Fruit fly (Drosophila melanogaster): ENCODE measurements around the gene CG14102.
A peak's percentile ranks its signal among the peaks of the same experiment; 100 is the strongest.

The CG14102 gene

dm6 chr3L:19801105-19801504 is at the start of gene CG14102:
Gene CG14102, minus strand, starts transcription at chr3L:19801291.
- TF ChIP-seq noc (tag; optimal IDR thresholded peaks at IDR 0.05), result no peak

DNA sequence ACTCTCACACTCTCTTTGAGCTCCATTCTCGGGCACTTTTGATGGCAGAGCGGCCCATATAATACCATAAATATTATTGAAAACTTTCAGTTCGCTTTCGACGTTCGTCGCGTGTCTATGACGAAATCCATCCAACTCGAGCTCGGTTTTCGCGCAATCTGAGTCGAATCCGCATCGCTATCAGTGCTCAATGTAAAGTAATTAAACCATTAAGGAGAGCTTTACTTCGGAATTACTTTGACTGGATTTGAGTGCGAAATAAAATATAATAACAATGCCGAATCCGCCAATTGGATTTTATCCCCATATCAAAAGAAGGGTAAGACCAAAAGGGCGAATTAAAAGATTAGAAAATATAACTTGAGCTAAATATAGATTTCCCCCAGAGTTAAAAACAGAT is 47.0 kb upstream of the CG14102 start:
- no peak for TF ChIP-seq noc (tag; optimal IDR thresholded peaks at IDR 0.05)

DNA sequence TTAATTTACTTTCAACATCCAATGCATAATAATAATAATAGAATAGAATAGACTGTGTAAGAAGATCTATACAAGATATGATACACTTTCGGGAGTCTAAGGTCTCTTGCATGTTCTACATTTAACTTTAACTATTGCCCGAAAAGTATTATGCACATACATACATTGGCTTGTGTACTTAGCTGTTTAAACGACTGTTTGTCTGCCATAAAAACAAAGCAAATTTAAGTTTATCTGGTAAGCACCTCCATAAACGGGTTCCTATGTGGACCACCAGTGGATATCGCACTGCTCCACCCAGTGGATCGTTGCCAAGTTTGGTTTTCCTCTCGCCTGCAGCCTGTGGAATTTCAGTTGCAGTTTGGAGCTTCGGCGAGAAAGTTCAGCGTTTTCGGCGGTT is 45.9 kb upstream of the CG14102 start:
- peak; percentile 33 for TF ChIP-seq noc (tag; optimal IDR thresholded peaks at IDR 0.05)

- no peak for TF ChIP-seq noc (tag; optimal IDR thresholded peaks at IDR 0.05)
Measured at dm6 chr3L:19845907-19846301, 44.8 kb upstream of the CG14102 start.

dm6 chr3L:19845047-19845906 is 44.2 kb upstream of the CG14102 start, which contains the start of gene Papss:
Gene Papss, plus strand, starts transcription at chr3L:19845293.
- TF ChIP-seq noc (tag; optimal IDR thresholded peaks at IDR 0.05), result peak; percentile 82

DNA sequence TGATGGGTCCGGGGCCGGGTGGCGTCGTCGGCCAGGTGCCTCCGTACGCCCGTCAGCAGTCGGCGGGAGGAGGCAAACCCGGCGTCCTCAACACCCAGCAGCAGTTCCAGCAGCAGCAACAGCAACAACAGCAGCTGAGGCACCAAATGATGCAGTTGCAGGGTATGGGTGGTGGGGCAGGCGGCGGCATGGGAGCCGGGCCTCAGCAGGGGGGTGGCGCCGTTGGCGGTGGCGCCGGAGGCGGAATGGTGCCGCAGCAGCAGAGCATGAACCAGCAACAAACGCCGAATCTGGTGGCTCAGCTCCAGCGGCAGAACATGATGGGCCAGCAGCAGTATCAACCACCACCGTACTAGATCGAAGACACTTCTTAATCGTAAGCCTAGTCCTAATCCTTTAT is 43.4 kb upstream of the CG14102 start:
- TF ChIP-seq noc (tag; optimal IDR thresholded peaks at IDR 0.05), result no peak

DNA sequence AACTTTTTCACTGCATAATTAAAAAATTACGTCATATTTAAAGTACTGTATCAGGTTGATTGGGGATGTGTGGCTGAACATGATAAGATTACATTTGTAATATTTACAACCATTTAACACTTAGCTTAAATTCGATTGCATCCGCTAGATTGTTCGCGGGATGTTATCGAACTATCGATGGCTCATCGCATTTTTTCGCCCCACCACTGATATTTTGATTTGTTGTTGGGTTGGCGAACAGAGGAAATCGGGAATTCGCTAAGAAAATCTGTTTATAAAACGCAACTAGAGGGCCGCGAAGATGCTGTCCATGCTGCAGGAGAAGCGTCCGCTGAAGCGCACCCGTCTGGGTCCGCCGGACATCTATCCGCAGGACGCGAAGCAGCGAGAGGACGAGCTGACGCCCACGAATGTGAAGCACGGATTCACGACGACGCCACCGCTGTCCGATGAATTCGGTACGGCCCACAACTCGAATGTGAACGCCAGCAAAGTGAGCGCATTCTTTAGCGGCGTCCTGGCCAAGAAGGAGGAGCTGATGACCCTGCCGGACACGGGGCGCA is 35.4 kb upstream of the CG14102 start, which contains the start of gene kto:
kto (plus strand) TSS at position 240 of the 563 bp plus-strand sequence.
- TF ChIP-seq noc (tag; optimal IDR thresholded peaks at IDR 0.05), result no peak

dm6 chr3L:19834143-19834794 is 33.2 kb upstream of the CG14102 start, which contains the start of the genes trc and CG32221:
Gene trc, minus strand, starts transcription at chr3L:19834304.
Gene CG32221, plus strand, starts transcription at chr3L:19834670.
- no peak for TF ChIP-seq noc (tag; optimal IDR thresholded peaks at IDR 0.05)

DNA sequence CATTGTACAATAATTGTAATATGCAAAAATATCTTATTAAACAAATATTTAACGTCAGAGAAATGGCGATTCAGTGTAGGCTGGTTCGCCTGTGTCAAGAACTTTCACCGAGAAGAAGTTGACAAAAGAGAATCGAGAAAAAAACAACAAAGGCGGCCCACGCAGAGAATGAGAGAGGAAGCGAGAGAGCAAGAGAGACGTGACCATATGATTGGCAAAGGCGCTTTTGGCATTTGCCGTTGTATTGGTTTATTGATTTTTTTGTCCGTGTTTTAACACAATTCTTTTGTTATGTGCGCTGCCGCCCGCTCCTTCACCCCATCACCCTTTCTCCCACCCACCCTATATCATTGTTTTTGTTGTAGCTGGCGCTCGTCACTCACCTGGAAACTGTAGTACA is 32.1 kb upstream of the CG14102 start:
- TF ChIP-seq noc (tag; optimal IDR thresholded peaks at IDR 0.05), result no peak

DNA sequence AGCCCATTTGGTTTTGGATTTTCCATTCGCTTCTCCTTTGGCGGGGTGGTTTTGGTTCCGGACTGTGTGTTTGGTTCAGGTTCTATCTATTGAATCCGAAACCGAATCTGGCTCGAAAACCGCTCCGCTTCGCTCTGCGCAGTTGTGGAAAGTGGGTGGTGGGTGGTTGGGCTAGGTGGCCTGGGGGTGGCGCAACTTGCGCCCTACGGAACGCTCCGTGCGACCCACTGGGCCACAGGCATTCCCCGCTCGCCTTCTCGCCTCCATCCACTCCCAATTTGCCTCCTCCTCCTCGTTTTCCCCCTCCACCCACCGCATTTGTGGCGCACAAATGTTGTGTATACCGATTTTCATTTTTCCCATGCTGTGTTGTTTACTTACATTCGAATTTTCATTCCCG is 17.6 kb upstream of the CG14102 start:
- TF ChIP-seq noc (tag; optimal IDR thresholded peaks at IDR 0.05), result no peak

dm6 chr3L:19817807-19818531 is 16.9 kb upstream of the CG14102 start, which contains the start of the genes Fibp and Deaf1:
Gene Fibp, minus strand, starts transcription at chr3L:19817967.
Gene Deaf1, plus strand, starts transcription at chr3L:19818174.
- peak; percentile 82 for TF ChIP-seq noc (tag; optimal IDR thresholded peaks at IDR 0.05)

DNA sequence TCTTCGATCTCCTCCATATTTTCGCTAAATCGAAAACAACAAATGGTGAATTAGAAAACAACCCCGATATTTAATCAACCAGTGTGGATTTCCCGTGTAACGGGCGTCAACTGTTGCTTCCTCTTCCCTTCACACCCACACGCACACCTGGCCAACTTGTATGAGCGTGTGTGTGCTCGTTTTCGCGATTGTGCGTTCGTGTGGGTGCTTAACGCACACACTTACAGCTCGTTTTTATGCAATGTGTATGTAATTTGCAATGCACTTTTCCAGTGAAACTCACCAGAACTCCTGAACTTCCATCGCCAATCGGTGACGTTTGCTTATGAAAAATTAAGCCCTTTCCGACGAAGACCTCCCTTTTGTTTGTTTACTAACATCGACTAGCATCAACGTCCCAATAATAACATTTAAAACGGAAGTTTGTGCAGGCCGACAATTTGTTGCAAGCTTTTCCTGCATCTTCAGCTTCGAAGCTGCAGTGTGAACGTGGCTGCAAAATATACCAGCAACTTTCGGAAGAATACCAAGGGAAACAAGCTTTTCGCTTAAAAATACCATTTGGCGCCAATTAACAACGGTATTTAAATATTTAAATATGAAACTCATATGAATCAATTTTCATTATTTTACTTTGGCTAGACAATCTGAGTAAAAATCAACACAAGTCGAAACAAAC is 14.5 kb upstream of the CG14102 start, which contains the start of gene cyc:
cyc (minus strand) TSS at position 467 of the 679 bp plus-strand sequence.
- TF ChIP-seq noc (tag; optimal IDR thresholded peaks at IDR 0.05), result no peak

DNA sequence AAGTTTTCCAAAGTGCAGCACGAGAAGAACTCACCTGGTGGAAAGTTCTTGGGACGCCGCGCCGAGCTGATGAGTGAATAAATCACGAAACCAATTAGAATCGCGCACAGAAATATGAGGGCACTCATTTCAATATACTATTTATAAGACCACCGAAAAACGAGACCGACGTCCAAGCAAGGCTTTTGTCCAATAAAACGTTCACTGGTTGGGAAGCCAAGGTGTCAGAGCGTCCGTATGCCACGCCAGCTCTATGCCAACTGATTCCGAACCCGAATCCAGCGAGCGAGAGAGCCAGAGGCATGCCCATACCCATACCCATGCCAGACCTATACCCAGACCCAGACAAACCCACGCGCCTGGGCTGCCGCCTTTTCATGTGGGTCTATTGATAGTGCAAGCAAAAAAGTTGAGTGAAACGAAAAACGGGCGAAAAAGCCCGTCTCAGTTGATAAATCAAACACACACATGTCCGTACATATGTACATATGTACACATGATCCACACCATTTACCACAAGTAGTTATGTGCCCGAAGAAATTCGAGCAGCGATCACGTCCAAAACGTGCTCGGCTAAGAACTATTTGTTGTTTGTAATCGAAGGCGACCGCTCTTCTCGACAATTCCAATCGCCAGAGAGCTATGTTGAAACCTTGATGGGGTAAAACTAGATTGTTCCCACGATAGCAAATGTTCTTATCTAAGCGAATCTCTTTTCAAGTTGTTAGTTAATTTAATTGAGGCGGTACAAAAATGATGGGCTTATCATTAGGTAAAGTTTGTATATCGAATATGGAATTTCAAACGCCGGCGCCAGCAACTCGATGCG is 12.2 kb upstream of the CG14102 start, which contains the start of gene Cyp305a1:
Cyp305a1 (minus strand) TSS at position 265 of the 829 bp plus-strand sequence.
- no peak for TF ChIP-seq noc (tag; optimal IDR thresholded peaks at IDR 0.05)

- no peak for TF ChIP-seq noc (tag; optimal IDR thresholded peaks at IDR 0.05)
Measured at dm6 chr3L:19812491-19812890, 11.4 kb upstream of the CG14102 start.
